Worm (Caenorhabditis elegans) whole organism, late embryonic: ENCODE results near the gene F59A6.2.

Experiments
- C08G9.2 ChIP-seq: sonication (generic microtip); optimal IDR thresholded peaks from 2 replicates; lab custom pipeline; 2016; ENCODE audit warnings: mild to moderate bottlenecking, missing genetic modification characterization, moderate library complexity, missing compliant biosample characterization
- C38D4.7 ChIP-seq: fragments of 200-800 bp; sonication (Bioruptor generic); optimal IDR thresholded peaks from 2 replicates; lab custom pipeline; 2018; ENCODE audit warnings: mild to moderate bottlenecking, missing genetic modification characterization, moderate library complexity, missing compliant biosample characterization
- K02D7.2 ChIP-seq: sonication (generic microtip); optimal IDR thresholded peaks from 2 replicates; lab custom pipeline; 2017; ENCODE audit warnings: mild to moderate bottlenecking, missing genetic modification characterization, missing compliant biosample characterization
- K09A11.1 ChIP-seq: sonication (generic microtip); optimal IDR thresholded peaks from 2 replicates; lab custom pipeline; 2017; ENCODE audit warnings: antibody characterized with exemption, mild to moderate bottlenecking, missing genetic modification characterization, missing compliant biosample characterization; ENCODE audit not compliant: insufficient read depth
- T23F11.4 ChIP-seq: fragments of 200-800 bp; sonication (Bioruptor generic); optimal IDR thresholded peaks from 2 replicates; lab custom pipeline; 2018; ENCODE audit warnings: mild to moderate bottlenecking, missing genetic modification characterization, missing compliant biosample characterization
- Y22D7AL.16 ChIP-seq: sonication (generic microtip); optimal IDR thresholded peaks from 2 replicates; lab custom pipeline; 2016; ENCODE audit warnings: missing genetic modification characterization, missing compliant biosample characterization
- ceh-18 ChIP-seq: sonication (generic microtip); optimal IDR thresholded peaks from 2 replicates; lab custom pipeline; 2016; ENCODE audit warnings: missing genetic modification characterization, missing compliant biosample characterization
- ceh-19 ChIP-seq: fragments of 200-800 bp; sonication (Bioruptor generic); optimal IDR thresholded peaks from 2 replicates; lab custom pipeline; 2018; ENCODE audit warnings: mild to moderate bottlenecking, missing genetic modification characterization, missing compliant biosample characterization
- ceh-2 ChIP-seq: sonication (generic microtip); optimal IDR thresholded peaks from 2 replicates; lab custom pipeline; 2016; ENCODE audit warnings: missing genotype, missing genetic modification characterization, missing compliant biosample characterization
- ceh-22 ChIP-seq: sonication (generic microtip); optimal IDR thresholded peaks from 2 replicates; lab custom pipeline; 2017; ENCODE audit warnings: missing biosample characterization, missing genetic modification characterization
- ceh-24 ChIP-seq: sonication (generic microtip); optimal IDR thresholded peaks from 2 replicates; lab custom pipeline; 2016; ENCODE audit warnings: mild to moderate bottlenecking, missing genetic modification characterization, missing compliant biosample characterization
- ceh-31 ChIP-seq: sonication (generic microtip); optimal IDR thresholded peaks from 2 replicates; lab custom pipeline; 2016; ENCODE audit warnings: missing genetic modification characterization, missing compliant biosample characterization
- ceh-34 ChIP-seq: sonication (generic microtip); optimal IDR thresholded peaks from 2 replicates; lab custom pipeline; 2016; ENCODE audit warnings: mild to moderate bottlenecking, missing genetic modification characterization, missing compliant biosample characterization
- ceh-48 ChIP-seq: sonication (generic microtip); optimal IDR thresholded peaks from 2 replicates; lab custom pipeline; 2016; ENCODE audit warnings: missing genetic modification characterization, inconsistent platforms, missing compliant biosample characterization
- ceh-6 ChIP-seq: fragments of 200-800 bp; sonication (Bioruptor generic); optimal IDR thresholded peaks from 2 replicates; lab custom pipeline; 2018; ENCODE audit warnings: mild to moderate bottlenecking, missing genetic modification characterization, missing compliant biosample characterization
- ceh-9 ChIP-seq: sonication (generic microtip); optimal IDR thresholded peaks from 2 replicates; lab custom pipeline; 2016; ENCODE audit warnings: mild to moderate bottlenecking, missing genetic modification characterization, inconsistent platforms, missing compliant biosample characterization
- che-1 ChIP-seq: sonication (generic microtip); optimal IDR thresholded peaks from 2 replicates; lab custom pipeline; 2016; ENCODE audit warnings: mild to moderate bottlenecking, missing genetic modification characterization, missing compliant biosample characterization
- dmd-4 ChIP-seq: sonication (generic microtip); optimal IDR thresholded peaks from 2 replicates; lab custom pipeline; 2016; ENCODE audit warnings: borderline replicate concordance, missing genetic modification characterization, missing compliant biosample characterization
- dve-1 ChIP-seq: sonication (generic microtip); optimal IDR thresholded peaks from 2 replicates; lab custom pipeline; 2017; ENCODE audit warnings: antibody characterized with exemption, mild to moderate bottlenecking, missing genetic modification characterization, missing compliant biosample characterization
- elt-2 ChIP-seq: sonication (generic microtip); optimal IDR thresholded peaks from 2 replicates; lab custom pipeline; 2016; ENCODE audit warnings: missing genetic modification reagents, missing genetic modification characterization, missing compliant biosample characterization
- elt-4 ChIP-seq: sonication (generic microtip); optimal IDR thresholded peaks from 2 replicates; lab custom pipeline; 2016; ENCODE audit warnings: missing genetic modification characterization, missing compliant biosample characterization
- ets-4 ChIP-seq: sonication (generic microtip); optimal IDR thresholded peaks from 2 replicates; lab custom pipeline; 2016; ENCODE audit warnings: missing genetic modification characterization, missing compliant biosample characterization
- eyg-1 ChIP-seq: sonication (generic microtip); optimal IDR thresholded peaks from 2 replicates; lab custom pipeline; 2016; ENCODE audit warnings: missing genotype, missing genetic modification characterization, missing compliant biosample characterization
- fax-1 ChIP-seq: sonication (generic microtip); optimal IDR thresholded peaks from 2 replicates; lab custom pipeline; 2016; ENCODE audit warnings: missing genotype, missing genetic modification characterization, missing compliant biosample characterization
- fkh-10 ChIP-seq: fragments of 150-350 bp; optimal IDR thresholded peaks from 2 replicates; lab custom pipeline; 2014; ENCODE audit warnings: missing biosample characterization, missing genetic modification reagents, missing genetic modification characterization
- fkh-6 ChIP-seq: sonication (generic microtip); optimal IDR thresholded peaks from 2 replicates; lab custom pipeline; 2016; ENCODE audit warnings: missing genetic modification characterization, missing compliant biosample characterization
- gmeb-2 ChIP-seq: sonication (generic microtip); optimal IDR thresholded peaks from 2 replicates; lab custom pipeline; 2016; ENCODE audit warnings: missing genetic modification characterization, inconsistent platforms, missing compliant biosample characterization
- hlh-13 ChIP-seq: fragments of 200-800 bp; sonication (Bioruptor generic); optimal IDR thresholded peaks from 2 replicates; lab custom pipeline; 2018; ENCODE audit warnings: mild to moderate bottlenecking, missing genetic modification characterization, missing compliant biosample characterization
- hlh-15 ChIP-seq: sonication (generic microtip); optimal IDR thresholded peaks from 2 replicates; lab custom pipeline; 2016; ENCODE audit warnings: missing genetic modification characterization, missing compliant biosample characterization
- hlh-30 ChIP-seq: sonication (generic microtip); optimal IDR thresholded peaks from 2 replicates; lab custom pipeline; 2017; ENCODE audit warnings: antibody characterized with exemption, missing genetic modification characterization, missing compliant biosample characterization; ENCODE audit not compliant: insufficient read depth
- hlh-6 ChIP-seq: sonication (generic microtip); optimal IDR thresholded peaks from 2 replicates; lab custom pipeline; 2016; ENCODE audit warnings: missing genotype, missing genetic modification characterization, missing compliant biosample characterization
- hlh-8 ChIP-seq: sonication (generic microtip); optimal IDR thresholded peaks from 2 replicates; lab custom pipeline; 2016; ENCODE audit warnings: missing genotype, missing genetic modification characterization, missing compliant biosample characterization
- lim-6 ChIP-seq: sonication (generic microtip); optimal IDR thresholded peaks from 2 replicates; lab custom pipeline; 2016; ENCODE audit warnings: missing genetic modification characterization, missing compliant biosample characterization
- mec-3 ChIP-seq: sonication (generic microtip); optimal IDR thresholded peaks from 2 replicates; lab custom pipeline; 2016; ENCODE audit warnings: borderline replicate concordance, missing genetic modification characterization, missing compliant biosample characterization
- nhr-232 ChIP-seq: sonication (generic microtip); optimal IDR thresholded peaks from 2 replicates; lab custom pipeline; 2016; ENCODE audit warnings: missing genetic modification characterization, missing compliant biosample characterization
- odd-2 ChIP-seq: sonication (generic microtip); optimal IDR thresholded peaks from 2 replicates; lab custom pipeline; 2017; ENCODE audit warnings: antibody characterized with exemption, mild to moderate bottlenecking, missing genetic modification characterization, missing compliant biosample characterization
- pag-3 ChIP-seq: sonication (generic microtip); optimal IDR thresholded peaks from 2 replicates; lab custom pipeline; 2016; ENCODE audit warnings: missing compliant biosample characterization, missing genetic modification characterization, borderline replicate concordance
- pat-9 ChIP-seq: fragments of 200-800 bp; sonication (Bioruptor generic); optimal IDR thresholded peaks from 2 replicates; lab custom pipeline; 2018; ENCODE audit warnings: mild to moderate bottlenecking, missing genetic modification characterization, moderate library complexity, missing compliant biosample characterization
- pax-1 ChIP-seq: fragments of 150-350 bp; optimal IDR thresholded peaks from 2 replicates; lab custom pipeline; 2014; ENCODE audit warnings: missing biosample characterization, missing genetic modification characterization
- pha-4 ChIP-seq: fragments of 150-350 bp; optimal IDR thresholded peaks from 2 replicates; lab custom pipeline; 2018; ENCODE audit warnings: missing biosample characterization, missing genetic modification reagents, missing genetic modification characterization
- pros-1 ChIP-seq: fragments of 150-350 bp; optimal IDR thresholded peaks from 2 replicates; lab custom pipeline; 2014; ENCODE audit warnings: missing biosample characterization, missing genetic modification reagents, missing genetic modification characterization
- ref-2 ChIP-seq: sonication (generic microtip); optimal IDR thresholded peaks from 2 replicates; lab custom pipeline; 2016; ENCODE audit warnings: missing genetic modification characterization, missing compliant biosample characterization
- sdc-2 ChIP-seq: sonication (generic microtip); optimal IDR thresholded peaks from 2 replicates; lab custom pipeline; 2016; ENCODE audit warnings: missing genotype, missing genetic modification characterization, missing compliant biosample characterization
- sox-4 ChIP-seq: sonication (generic microtip); optimal IDR thresholded peaks from 2 replicates; lab custom pipeline; 2017; ENCODE audit warnings: mild to moderate bottlenecking, missing genetic modification characterization, inconsistent platforms, missing compliant biosample characterization
- syd-9 ChIP-seq: sonication (generic microtip); optimal IDR thresholded peaks from 2 replicates; lab custom pipeline; 2016; ENCODE audit warnings: mild to moderate bottlenecking, missing genetic modification characterization, moderate library complexity, missing compliant biosample characterization
- ttx-3 ChIP-seq: sonication (generic microtip); optimal IDR thresholded peaks from 2 replicates; lab custom pipeline; 2016; ENCODE audit warnings: missing genetic modification reagents, missing genetic modification characterization, missing compliant biosample characterization
- unc-3 ChIP-seq, 2 experiments: fragments of 200-800 bp in 1 of 2; sonication (Bioruptor generic) in 1 of 2; sonication (generic microtip) in 1 of 2; conservative IDR thresholded peaks in 1 of 2; optimal IDR thresholded peaks in 1 of 2; 2 replicates each; pipeline versions ENCODE4 v1.3.6 to Lab custom; 2016 to 2022; ENCODE audit warnings: missing compliant biosample characterization in 2 of 2, missing genetic modification characterization in 2 of 2, missing genetic modification reagents in 1 of 2
- unc-42 ChIP-seq: sonication (generic microtip); optimal IDR thresholded peaks from 2 replicates; lab custom pipeline; 2016; ENCODE audit warnings: missing genotype, missing genetic modification characterization, missing compliant biosample characterization
- unc-55 ChIP-seq: sonication (generic microtip); optimal IDR thresholded peaks from 2 replicates; lab custom pipeline; 2017; ENCODE audit warnings: missing biosample characterization, missing genetic modification reagents, missing genetic modification characterization
- unc-86 ChIP-seq: sonication (generic microtip); optimal IDR thresholded peaks from 2 replicates; lab custom pipeline; 2016; ENCODE audit warnings: missing genetic modification characterization, missing compliant biosample characterization
- zip-5 ChIP-seq: sonication (generic microtip); optimal IDR thresholded peaks from 2 replicates; lab custom pipeline; 2016; ENCODE audit warnings: missing genetic modification characterization, missing compliant biosample characterization
- ztf-16 ChIP-seq: sonication (generic microtip); optimal IDR thresholded peaks from 2 replicates; lab custom pipeline; 2017; ENCODE audit warnings: missing genetic modification characterization, missing compliant biosample characterization

Gene F59A6.2

ce11 chrII:5055129-5055666, 40.7 kb downstream of the F59A6.2 start, which contains the start of the genes ify-1 and rpl-22:
Gene ify-1 (minus strand): TSS chrII:5055179.
Gene rpl-22 (plus strand): TSS chrII:5055616.
- TF ChIP-seq pha-4 (tag; lab: Kevin White, UChicago) = no peak
- TF ChIP-seq unc-86 (tag; lab: Kevin White, UChicago) = peak; percentile 61
- peak; percentile 73 for TF ChIP-seq pros-1 (tag; lab: Kevin White, UChicago)
- TF ChIP-seq unc-3 (GFP tag; conservative IDR thresholded peaks at IDR 0.05; lab: Robert Waterston, UW) = no peak
- TF ChIP-seq unc-3 (tag; optimal IDR thresholded peaks at IDR 0.05; lab: Kevin White, UChicago) = no peak
- TF ChIP-seq sox-4 = peak; percentile 35
- no peak for TF ChIP-seq T23F11.4 (GFP tag; lab: Kevin White, UChicago)
- TF ChIP-seq eyg-1 (tag; lab: Kevin White, UChicago) = no peak
- TF ChIP-seq fkh-6 = no peak
- peak; percentile 82 for TF ChIP-seq unc-42 (tag; lab: Kevin White, UChicago)
- TF ChIP-seq ztf-16 = peak; percentile 33
- TF ChIP-seq ceh-18 = peak; percentile 86
- no peak for TF ChIP-seq pag-3
- peak; percentile 4 for TF ChIP-seq K09A11.1 (tag; lab: Kevin White, UChicago)
- peak; percentile 97 for TF ChIP-seq ceh-48
- no peak for TF ChIP-seq hlh-6 (tag; lab: Kevin White, UChicago)
- peak; percentile 71 for TF ChIP-seq unc-55 (GFP tag; lab: Kevin White, UChicago)
- TF ChIP-seq ttx-3 (tag; lab: Kevin White, UChicago) = no peak
- peak; percentile 16 for TF ChIP-seq ceh-2 (tag; lab: Kevin White, UChicago)
- TF ChIP-seq lim-6 (tag; lab: Kevin White, UChicago) = no peak
- no peak for TF ChIP-seq hlh-15 (tag; lab: Kevin White, UChicago)
- no peak for TF ChIP-seq hlh-13
- TF ChIP-seq ceh-6 (GFP tag; lab: Kevin White, UChicago) = no peak
- TF ChIP-seq sdc-2 (tag; lab: Kevin White, UChicago) = peak; percentile 34
- TF ChIP-seq ceh-19 (GFP tag; lab: Kevin White, UChicago) = peak; percentile 20
- no peak for TF ChIP-seq odd-2
- peak; percentile 68 for TF ChIP-seq pax-1 (tag; lab: Kevin White, UChicago)
- TF ChIP-seq ets-4 (tag; lab: Kevin White, UChicago) = peak; percentile 50
- no peak for TF ChIP-seq ceh-24 (tag; lab: Kevin White, UChicago)
- TF ChIP-seq ceh-22 (tag; lab: Kevin White, UChicago) = no peak
- TF ChIP-seq ref-2 = peak; percentile 71
- TF ChIP-seq Y22D7AL.16 (tag; lab: Kevin White, UChicago) = no peak
- peak; percentile 82 for TF ChIP-seq dve-1 (tag; lab: Kevin White, UChicago)
- TF ChIP-seq syd-9 = no peak
- no peak for TF ChIP-seq gmeb-2 (tag; lab: Kevin White, UChicago)
- TF ChIP-seq hlh-8 (tag; lab: Kevin White, UChicago) = peak; percentile 31
- TF ChIP-seq ceh-34 (tag; lab: Kevin White, UChicago) = peak; percentile 51
- TF ChIP-seq zip-5 = peak; percentile 3
- TF ChIP-seq mec-3 = no peak
- no peak for TF ChIP-seq che-1 (tag; lab: Kevin White, UChicago)
- no peak for TF ChIP-seq elt-4 (tag; lab: Kevin White, UChicago)
- no peak for TF ChIP-seq nhr-232
- no peak for TF ChIP-seq ceh-9 (tag; lab: Kevin White, UChicago)
- no peak for TF ChIP-seq dmd-4
- TF ChIP-seq C38D4.7 (GFP tag; lab: Kevin White, UChicago) = no peak
- TF ChIP-seq C08G9.2 = peak; percentile 54
- TF ChIP-seq fax-1 (tag; lab: Kevin White, UChicago) = peak; percentile 22
- no peak for TF ChIP-seq fkh-10
- TF ChIP-seq ceh-31 (tag; lab: Kevin White, UChicago) = peak; percentile 87
- peak; percentile 99 for TF ChIP-seq elt-2 (tag; lab: Kevin White, UChicago)
- TF ChIP-seq pat-9 (tag; lab: Kevin White, UChicago) = no peak
- TF ChIP-seq K02D7.2 = no peak
- peak; percentile 71 for TF ChIP-seq hlh-30
